Worm (Caenorhabditis elegans) whole organism, L2 larva: ENCODE measurements around the gene cblc-1.

Source experiments
- F13H6.1 ChIP-seq: sonication (generic microtip); optimal IDR thresholded peaks from 2 replicates; lab custom pipeline; 2016; ENCODE audit warnings: missing genetic modification characterization, missing compliant biosample characterization
- ZK546.5 ChIP-seq: sonication (generic microtip); optimal IDR thresholded peaks from 2 replicates; lab custom pipeline; 2017; ENCODE audit warnings: missing biosample characterization, missing genetic modification characterization
- blmp-1 ChIP-seq: sonication (generic microtip); optimal IDR thresholded peaks from 2 replicates; lab custom pipeline; 2017; ENCODE audit warnings: missing genetic modification characterization, mild to moderate bottlenecking, missing compliant biosample characterization, antibody characterized with exemption, moderate library complexity; ENCODE audit not compliant: insufficient read depth
- elt-3 ChIP-seq: sonication (generic microtip); optimal IDR thresholded peaks from 2 replicates; lab custom pipeline; 2017; ENCODE audit warnings: missing biosample characterization, missing genetic modification characterization
- lin-13 ChIP-seq: fragments of 150-350 bp; optimal IDR thresholded peaks from 2 replicates; lab custom pipeline; 2014; ENCODE audit warnings: missing biosample characterization, missing genetic modification reagents, missing genetic modification characterization
- lsy-2 ChIP-seq, 2 experiments: fragments of 150-350 bp in 1 of 2; sonication (generic microtip) in 1 of 2; optimal IDR thresholded peaks; 2 replicates each; lab custom pipeline; 2014 to 2017; ENCODE audit warnings: missing biosample characterization in 2 of 2, missing genetic modification characterization in 2 of 2
- mbf-1 ChIP-seq: sonication (generic microtip); optimal IDR thresholded peaks from 2 replicates; lab custom pipeline; 2017; ENCODE audit warnings: missing biosample characterization, missing genetic modification characterization
- sem-4 ChIP-seq: fragments of 150-350 bp; optimal IDR thresholded peaks from 2 replicates; lab custom pipeline; 2014; ENCODE audit warnings: missing biosample characterization, missing genetic modification reagents, missing genetic modification characterization
- snpc-4 ChIP-seq: fragments of 150-350 bp; optimal IDR thresholded peaks from 2 replicates; lab custom pipeline; 2014; ENCODE audit warnings: missing biosample characterization, missing genetic modification characterization
- zag-1 ChIP-seq: fragments of 150-350 bp; optimal IDR thresholded peaks from 2 replicates; lab custom pipeline; 2014; ENCODE audit warnings: missing biosample characterization, missing genetic modification characterization
- ztf-4 ChIP-seq: fragments of 150-350 bp; optimal IDR thresholded peaks from 2 replicates; lab custom pipeline; 2014; ENCODE audit warnings: missing biosample characterization, missing genetic modification characterization

ce11 chrII:4959719-4960118 lies 18.8 kb upstream of the cblc-1 start, which contains the start of gene ulp-2:
- TF ChIP-seq sem-4 (tag; lab: Kevin White, UChicago) (no peak), lsy-2 (tag; optimal IDR thresholded peaks at IDR 0.05; lab: Kevin White, UChicago) (peak in 1 of 2 experiments; percentile 26), ztf-4 (tag; lab: Kevin White, UChicago) (no peak), F13H6.1 (no peak), elt-3 (tag; lab: Kevin White, UChicago) (no peak), blmp-1 (tag; lab: Kevin White, UChicago) (no peak), snpc-4 (tag; lab: Kevin White, UChicago) (no peak), ZK546.5 (tag; lab: Kevin White, UChicago) (no peak), lin-13 (GFP tag; lab: Kevin White, UChicago) (no peak), mbf-1 (tag; lab: Kevin White, UChicago) (no peak), zag-1 (no peak)
